Worm (Caenorhabditis elegans) whole organism, mixed stage, embryonic: ENCODE data around the gene C08F1.10.

Source experiments
- M03D4.4 ChIP-seq: sonication (generic microtip); optimal IDR thresholded peaks from 2 replicates; lab custom pipeline; 2017; ENCODE audit warnings: mild to moderate bottlenecking, missing genetic modification characterization, missing compliant biosample characterization
- bed-3 ChIP-seq: fragments of 200-800 bp; sonication (Bioruptor generic); optimal IDR thresholded peaks from 3 replicates; lab custom pipeline; 2018; ENCODE audit warnings: mild to moderate bottlenecking, missing genetic modification characterization, moderate library complexity, missing compliant biosample characterization
- blmp-1 ChIP-seq: fragments of 150-350 bp; optimal IDR thresholded peaks from 2 replicates; lab custom pipeline; 2014; ENCODE audit warnings: missing biosample characterization, missing genetic modification characterization
- ceh-83 ChIP-seq: fragments of 200-800 bp; sonication (Bioruptor generic); optimal IDR thresholded peaks from 2 replicates; lab custom pipeline; 2018; ENCODE audit warnings: mild to moderate bottlenecking, missing genetic modification characterization, missing compliant biosample characterization
- ces-1 ChIP-seq: fragments of 150-350 bp; optimal IDR thresholded peaks from 2 replicates; lab custom pipeline; 2014; ENCODE audit warnings: missing biosample characterization, missing genetic modification reagents, missing genetic modification characterization
- cnd-1 ChIP-seq: fragments of 200-800 bp; sonication (Bioruptor generic); optimal IDR thresholded peaks from 2 replicates; lab custom pipeline; 2018; ENCODE audit warnings: mild to moderate bottlenecking, missing genetic modification characterization, missing compliant biosample characterization
- drap-1 ChIP-seq: fragments of 200-800 bp; sonication (Bioruptor generic); optimal IDR thresholded peaks from 3 replicates; lab custom pipeline; 2018; ENCODE audit warnings: mild to moderate bottlenecking, missing genetic modification characterization, missing compliant biosample characterization
- elt-1 ChIP-seq: sonication (generic microtip); optimal IDR thresholded peaks from 2 replicates; lab custom pipeline; 2017; ENCODE audit warnings: missing genetic modification characterization, mild to moderate bottlenecking, missing compliant biosample characterization, antibody characterized with exemption, moderate library complexity, borderline replicate concordance; ENCODE audit not compliant: insufficient read depth
- elt-3 ChIP-seq: fragments of 150-350 bp; optimal IDR thresholded peaks from 2 replicates; lab custom pipeline; 2014; ENCODE audit warnings: missing biosample characterization, missing genetic modification characterization
- flh-1 ChIP-seq: fragments of 200-800 bp; sonication (Bioruptor generic); optimal IDR thresholded peaks from 2 replicates; lab custom pipeline; 2018; ENCODE audit warnings: mild to moderate bottlenecking, missing genetic modification characterization, moderate library complexity, missing compliant biosample characterization
- ham-2 ChIP-seq: fragments of 200-800 bp; sonication (Bioruptor generic); optimal IDR thresholded peaks from 2 replicates; lab custom pipeline; 2018; ENCODE audit warnings: mild to moderate bottlenecking, missing genetic modification characterization, missing compliant biosample characterization
- hlh-1 ChIP-seq: fragments of 150-350 bp; optimal IDR thresholded peaks from 2 replicates; lab custom pipeline; 2014; ENCODE audit warnings: missing biosample characterization, missing genetic modification reagents, missing genetic modification characterization
- lin-32 ChIP-seq: fragments of 200-800 bp; sonication (Bioruptor generic); optimal IDR thresholded peaks from 2 replicates; lab custom pipeline; 2018; ENCODE audit warnings: mild to moderate bottlenecking, missing genetic modification characterization, missing compliant biosample characterization
- lsy-2 ChIP-seq: fragments of 150-350 bp; optimal IDR thresholded peaks from 2 replicates; lab custom pipeline; 2014; ENCODE audit warnings: missing biosample characterization, missing genetic modification characterization
- mab-5 ChIP-seq: fragments of 150-350 bp; optimal IDR thresholded peaks from 2 replicates; lab custom pipeline; 2014; ENCODE audit warnings: missing biosample characterization, missing genetic modification characterization
- mep-1 ChIP-seq: fragments of 150-350 bp; optimal IDR thresholded peaks from 2 replicates; lab custom pipeline; 2017; ENCODE audit warnings: missing biosample characterization, missing genetic modification reagents, missing genetic modification characterization, inconsistent platforms
- mls-2 ChIP-seq: sonication (generic microtip); optimal IDR thresholded peaks from 2 replicates; lab custom pipeline; 2016; ENCODE audit warnings: mild to moderate bottlenecking, missing genetic modification characterization, moderate library complexity, missing compliant biosample characterization
- nhr-12 ChIP-seq: fragments of 150-350 bp; optimal IDR thresholded peaks from 2 replicates; lab custom pipeline; 2014; ENCODE audit warnings: missing biosample characterization, missing genetic modification characterization
- nhr-2 ChIP-seq: fragments of 150-350 bp; optimal IDR thresholded peaks from 2 replicates; lab custom pipeline; 2014; ENCODE audit warnings: missing biosample characterization, missing genetic modification characterization
- nhr-237 ChIP-seq: fragments of 150-350 bp; optimal IDR thresholded peaks from 2 replicates; lab custom pipeline; 2014; ENCODE audit warnings: missing biosample characterization, missing genetic modification characterization
- nhr-28 ChIP-seq: fragments of 150-350 bp; optimal IDR thresholded peaks from 2 replicates; lab custom pipeline; 2014; ENCODE audit warnings: missing biosample characterization, missing genetic modification characterization
- nhr-76 ChIP-seq: sonication (generic microtip); optimal IDR thresholded peaks from 2 replicates; lab custom pipeline; 2017; ENCODE audit warnings: missing biosample characterization, missing genetic modification characterization
- pha-4 ChIP-seq: fragments of 150-350 bp; optimal IDR thresholded peaks from 2 replicates; lab custom pipeline; 2018; ENCODE audit warnings: missing biosample characterization, missing genetic modification reagents, missing genetic modification characterization
- sem-2 ChIP-seq: fragments of 200-800 bp; sonication (Bioruptor generic); optimal IDR thresholded peaks from 2 replicates; lab custom pipeline; 2018; ENCODE audit warnings: mild to moderate bottlenecking, missing genetic modification characterization, missing compliant biosample characterization
- snpc-4 ChIP-seq: fragments of 150-350 bp; optimal IDR thresholded peaks from 2 replicates; lab custom pipeline; 2014; ENCODE audit warnings: missing biosample characterization, missing genetic modification characterization
- tbx-8 ChIP-seq: fragments of 200-800 bp; sonication (Bioruptor generic); optimal IDR thresholded peaks from 2 replicates; lab custom pipeline; 2018; ENCODE audit warnings: mild to moderate bottlenecking, missing genetic modification characterization, moderate library complexity, missing compliant biosample characterization
- unc-39 ChIP-seq: fragments of 150-350 bp; optimal IDR thresholded peaks from 2 replicates; lab custom pipeline; 2014; ENCODE audit warnings: missing biosample characterization, missing genetic modification characterization
- zip-8 ChIP-seq: fragments of 150-350 bp; optimal IDR thresholded peaks from 2 replicates; lab custom pipeline; 2014; ENCODE audit warnings: missing biosample characterization, missing genetic modification characterization
- ztf-11 ChIP-seq: fragments of 150-350 bp; optimal IDR thresholded peaks from 2 replicates; lab custom pipeline; 2014; ENCODE audit warnings: missing biosample characterization, missing genetic modification characterization

C08F1.10 gene

ce11 chrII:1759602-1760001 is 26.5 kb downstream of the C08F1.10 start, which contains the start of gene F36H5.18:
TSS of gene F36H5.18 (plus strand) at chrII:1759902.
- TF ChIP-seq drap-1 (no peak), mls-2 (tag; lab: Kevin White, UChicago) (no peak), blmp-1 (tag; lab: Kevin White, UChicago) (no peak), unc-39 (tag; lab: Kevin White, UChicago) (no peak), nhr-28 (tag; lab: Kevin White, UChicago) (no peak), elt-3 (tag; lab: Kevin White, UChicago) (no peak), mab-5 (tag; lab: Kevin White, UChicago) (no peak), tbx-8 (GFP tag; lab: Kevin White, UChicago) (no peak), bed-3 (GFP tag; lab: Kevin White, UChicago) (no peak), snpc-4 (tag; lab: Kevin White, UChicago) (no peak), ceh-83 (GFP tag; lab: Kevin White, UChicago) (no peak), lin-32 (GFP tag; lab: Kevin White, UChicago) (no peak), ztf-11 (no peak)
- TF ChIP-seq, all 35 proteins: peak for 0

- TF ChIP-seq zip-8 (tag; lab: Kevin White, UChicago), result peak; percentile 19
- TF ChIP-seq mep-1, result no peak
Measured at ce11 chrII:1757033-1757432, 29.1 kb downstream of the C08F1.10 start, which contains the start of gene F36H5.10. TSS of gene F36H5.10 (plus strand) at chrII:1757333.

- TF ChIP-seq elt-1 (tag; lab: Kevin White, UChicago), result peak; percentile 44
- no peak for TF ChIP-seq lin-32 (GFP tag; lab: Kevin White, UChicago)
Measured at ce11 chrII:1756582-1756981, 29.5 kb downstream of the C08F1.10 start, which contains the start of gene fbxb-53. TSS of gene fbxb-53 (plus strand) at chrII:1756882.

ce11 chrII:1756072-1756471 is 30.0 kb downstream of the C08F1.10 start, which contains the start of gene F36H5.17:
TSS of gene F36H5.17 (minus strand) at chrII:1756172.
- TF ChIP-seq hlh-1 (tag; lab: Kevin White, UChicago) (no peak), flh-1 (GFP tag; lab: Kevin White, UChicago) (no peak), elt-3 (tag; lab: Kevin White, UChicago) (no peak), M03D4.4 (tag; lab: Kevin White, UChicago) (no peak), nhr-76 (tag; lab: Kevin White, UChicago) (no peak), drap-1 (no peak), bed-3 (GFP tag; lab: Kevin White, UChicago) (no peak), cnd-1 (tag; lab: Kevin White, UChicago) (no peak), tbx-8 (GFP tag; lab: Kevin White, UChicago) (no peak), unc-39 (tag; lab: Kevin White, UChicago) (no peak), mep-1 (no peak), lsy-2 (no peak), blmp-1 (tag; lab: Kevin White, UChicago) (no peak), ham-2 (GFP tag; lab: Kevin White, UChicago) (no peak), pha-4 (no peak), sem-2 (no peak), mls-2 (tag; lab: Kevin White, UChicago) (no peak)
- TF ChIP-seq, all 35 proteins: peak for 0

- no peak for TF ChIP-seq hlh-1 (tag; lab: Kevin White, UChicago)
- no peak for TF ChIP-seq M03D4.4 (tag; lab: Kevin White, UChicago)
- no peak for TF ChIP-seq lin-32 (GFP tag; lab: Kevin White, UChicago)
- no peak for TF ChIP-seq ztf-11
- no peak for TF ChIP-seq nhr-237 (tag; lab: Kevin White, UChicago)
- no peak for TF ChIP-seq drap-1
- TF ChIP-seq lsy-2, result no peak
- no peak for TF ChIP-seq bed-3 (GFP tag; lab: Kevin White, UChicago)
- TF ChIP-seq mab-5 (tag; lab: Kevin White, UChicago), result no peak
- no peak for TF ChIP-seq ces-1 (GFP tag; lab: Kevin White, UChicago)
- TF ChIP-seq pha-4, result no peak
Measured at ce11 chrII:1752990-1753389, 33.1 kb downstream of the C08F1.10 start, which contains the start of gene F36H5.9. TSS of gene F36H5.9 (minus strand) at chrII:1753090.

ce11 chrII:1750413-1750812 is 35.7 kb downstream of the C08F1.10 start, which contains the start of the genes F36H5.13 and F36H5.8:
TSS of gene F36H5.13 (minus strand) at chrII:1750513.
TSS of gene F36H5.8 (minus strand) at chrII:1750686.
- TF ChIP-seq nhr-12 (tag; lab: Kevin White, UChicago) (no peak), nhr-237 (tag; lab: Kevin White, UChicago) (no peak), M03D4.4 (tag; lab: Kevin White, UChicago) (no peak), lin-32 (GFP tag; lab: Kevin White, UChicago) (no peak), nhr-2 (tag; lab: Kevin White, UChicago) (no peak), ces-1 (GFP tag; lab: Kevin White, UChicago) (no peak), mep-1 (no peak), bed-3 (GFP tag; lab: Kevin White, UChicago) (no peak), drap-1 (no peak), hlh-1 (tag; lab: Kevin White, UChicago) (no peak)
